Worm (Caenorhabditis elegans) whole organism, mixed stage, embryonic: Measurements from ENCODE around the gene ZK637.14.

ENCODE experiments used
- ceh-83 ChIP-seq: fragments of 200-800 bp; sonication (Bioruptor generic); optimal IDR thresholded peaks from 2 replicates; lab custom pipeline; 2018; ENCODE audit warnings: mild to moderate bottlenecking, missing genetic modification characterization, missing compliant biosample characterization
- elt-1 ChIP-seq: sonication (generic microtip); optimal IDR thresholded peaks from 2 replicates; lab custom pipeline; 2017; ENCODE audit warnings: missing genetic modification characterization, mild to moderate bottlenecking, missing compliant biosample characterization, antibody characterized with exemption, moderate library complexity, borderline replicate concordance; ENCODE audit not compliant: insufficient read depth
- elt-3 ChIP-seq: fragments of 150-350 bp; optimal IDR thresholded peaks from 2 replicates; lab custom pipeline; 2014; ENCODE audit warnings: missing biosample characterization, missing genetic modification characterization
- lin-13 ChIP-seq: fragments of 150-350 bp; optimal IDR thresholded peaks from 2 replicates; lab custom pipeline; 2014; ENCODE audit warnings: missing biosample characterization, missing genetic modification characterization
- lsy-2 ChIP-seq: fragments of 150-350 bp; optimal IDR thresholded peaks from 2 replicates; lab custom pipeline; 2014; ENCODE audit warnings: missing biosample characterization, missing genetic modification characterization
- nhr-12 ChIP-seq: fragments of 150-350 bp; optimal IDR thresholded peaks from 2 replicates; lab custom pipeline; 2014; ENCODE audit warnings: missing biosample characterization, missing genetic modification characterization
- nhr-28 ChIP-seq: fragments of 150-350 bp; optimal IDR thresholded peaks from 2 replicates; lab custom pipeline; 2014; ENCODE audit warnings: missing biosample characterization, missing genetic modification characterization
- snpc-4 ChIP-seq: fragments of 150-350 bp; optimal IDR thresholded peaks from 2 replicates; lab custom pipeline; 2014; ENCODE audit warnings: missing biosample characterization, missing genetic modification characterization
- zip-8 ChIP-seq: fragments of 150-350 bp; optimal IDR thresholded peaks from 2 replicates; lab custom pipeline; 2014; ENCODE audit warnings: missing biosample characterization, missing genetic modification characterization

- TF ChIP-seq elt-1 (no peak), lin-13 (tag; lab: Kevin White, UChicago) (no peak), elt-3 (tag; lab: Kevin White, UChicago) (no peak), zip-8 (tag; lab: Kevin White, UChicago) (no peak), lsy-2 (tag; lab: Kevin White, UChicago) (no peak), ceh-83 (no peak), nhr-12 (no peak), nhr-28 (tag; lab: Kevin White, UChicago) (no peak), snpc-4 (tag; lab: Kevin White, UChicago) (no peak)
These were observed 43.8 kb downstream of the ZK637.14 start, which contains the start of gene F44E2.6 for ce11 chrIII:8845114-8845513.
